Worm (Caenorhabditis elegans): ENCODE data around the gene atg-16.1.

ce11 chrX:4464367-4464766 lies 2.1 kb upstream of the atg-16.1 start:
- TF ChIP-seq egl-27 (tag; optimal IDR thresholded peaks at IDR 0.05) (no peak), nhr-77 (tag; optimal IDR thresholded peaks at IDR 0.05) (no peak), mdl-1 (tag; optimal IDR thresholded peaks at IDR 0.05) (no peak), elt-1 (tag; optimal IDR thresholded peaks at IDR 0.05) (no peak), blmp-1 (tag; optimal IDR thresholded peaks at IDR 0.05; ENCODE audit: insufficient read depth) (no peak), nhr-10 (tag; optimal IDR thresholded peaks at IDR 0.05) (no peak), nhr-11 (tag; optimal IDR thresholded peaks at IDR 0.05) (no peak), lin-39 (tag; optimal IDR thresholded peaks at IDR 0.05) (no peak), R02D3.7 (tag; optimal IDR thresholded peaks at IDR 0.05) (no peak), nhr-23 (tag; optimal IDR thresholded peaks at IDR 0.05) (no peak), unc-39 (tag; optimal IDR thresholded peaks at IDR 0.05) (no peak), sem-4 (tag; optimal IDR thresholded peaks at IDR 0.05) (no peak)
